Worm (Caenorhabditis elegans): ENCODE measurements around the gene wdr-46.
"Not testable (repeated sequence)": the region's sequence is repeated elsewhere in the genome, so short reads cannot be mapped to it uniquely, and the experiment has no call there.

The wdr-46 gene

DNA sequence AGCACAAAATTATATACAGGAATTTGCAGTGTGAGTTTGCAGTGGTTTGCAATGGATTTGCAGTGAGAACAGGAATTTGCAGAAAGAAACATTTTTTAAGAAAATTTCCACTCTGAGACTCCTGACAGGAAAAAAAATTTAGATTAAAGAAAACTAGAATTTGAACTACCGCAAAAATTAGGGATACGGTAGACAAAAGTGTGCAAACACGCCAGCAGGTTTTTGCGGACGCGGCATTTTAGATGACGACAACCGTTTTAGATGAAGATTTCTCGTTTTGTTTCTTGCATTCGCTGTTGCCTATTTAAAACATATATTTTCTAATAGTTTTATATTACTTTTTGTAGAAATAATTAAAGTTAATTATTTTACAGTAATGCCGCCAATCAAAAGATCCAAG lies at the start of gene wdr-46:
TSS of gene wdr-46 (plus strand) at position 375 of the 400 bp plus-strand sequence.
- TF ChIP-seq T23F11.4 (GFP tag; optimal IDR thresholded peaks at IDR 0.05) (no peak), ztf-16 (tag; optimal IDR thresholded peaks at IDR 0.05) (no peak), ceh-31 (tag; optimal IDR thresholded peaks at IDR 0.05) (peak; percentile 38), sox-4 (tag; optimal IDR thresholded peaks at IDR 0.05) (no peak), pha-4 (tag; optimal IDR thresholded peaks at IDR 0.05) (no peak), dve-1 (tag; optimal IDR thresholded peaks at IDR 0.05) (no peak), dmd-4 (tag; optimal IDR thresholded peaks at IDR 0.05; ENCODE audit: borderline replicate concordance) (no peak), ceh-45 (GFP tag; IDR thresholded peaks at IDR 0.05) (no peak), ceh-24 (tag; optimal IDR thresholded peaks at IDR 0.05) (no peak), mec-3 (tag; optimal IDR thresholded peaks at IDR 0.05; ENCODE audit: borderline replicate concordance) (no peak), lim-6 (tag; optimal IDR thresholded peaks at IDR 0.05) (no peak), ceh-18 (tag; optimal IDR thresholded peaks at IDR 0.05) (no peak), elt-2 (tag; optimal IDR thresholded peaks at IDR 0.05) (peak; percentile 44), unc-55 (GFP tag; optimal IDR thresholded peaks at IDR 0.05) (peak; percentile 38), ama-1 (optimal IDR thresholded peaks at IDR 0.05) (no peak), hlh-15 (tag; optimal IDR thresholded peaks at IDR 0.05) (no peak), ahr-1 (tag; optimal IDR thresholded peaks at IDR 0.05) (no peak), pat-9 (tag; optimal IDR thresholded peaks at IDR 0.05) (no peak), ceh-34 (tag; optimal IDR thresholded peaks at IDR 0.05) (no peak), pag-3 (tag; optimal IDR thresholded peaks at IDR 0.05; ENCODE audit: borderline replicate concordance) (no peak), zip-5 (tag; optimal IDR thresholded peaks at IDR 0.05) (no peak), eyg-1 (tag; optimal IDR thresholded peaks at IDR 0.05) (no peak), ets-4 (tag; optimal IDR thresholded peaks at IDR 0.05) (no peak), nfya-1 (tag; optimal IDR thresholded peaks at IDR 0.05) (peak; percentile 79), hlh-13 (GFP tag; optimal IDR thresholded peaks at IDR 0.05) (no peak), K02D7.2 (tag; optimal IDR thresholded peaks at IDR 0.05) (no peak), unc-42 (tag; optimal IDR thresholded peaks at IDR 0.05) (peak; percentile 43), hlh-30 (tag; optimal IDR thresholded peaks at IDR 0.05; ENCODE audit: insufficient read depth) (no peak), ceh-30 (tag; optimal IDR thresholded peaks at IDR 0.05) (peak; percentile 20), F13H6.1 (tag; optimal IDR thresholded peaks at IDR 0.05) (no peak), K09A11.1 (tag; optimal IDR thresholded peaks at IDR 0.05; ENCODE audit: insufficient read depth) (peak; percentile 9), pros-1 (tag; optimal IDR thresholded peaks at IDR 0.05) (no peak), nhr-11 (tag; optimal IDR thresholded peaks at IDR 0.05) (no peak), pax-1 (tag; optimal IDR thresholded peaks at IDR 0.05) (peak; percentile 42), fkh-6 (tag; optimal IDR thresholded peaks at IDR 0.05) (no peak), ceh-48 (tag; optimal IDR thresholded peaks at IDR 0.05) (no peak), ceh-6 (GFP tag; optimal IDR thresholded peaks at IDR 0.05) (no peak)

- not testable (repeated sequence) for TF ChIP-seq fax-1 (tag; optimal IDR thresholded peaks at IDR 0.05); hlh-30 (tag; optimal IDR thresholded peaks at IDR 0.05; ENCODE audit: insufficient read depth); fkh-6 (tag; optimal IDR thresholded peaks at IDR 0.05)
Measured at ce11 chrIV:12326932-12327331, 45.1 kb upstream of the wdr-46 start, which contains the start of gene F19B6.3. F19B6.3 (plus strand) TSS chrIV:12327232.

ce11 chrIV:12330840-12331359 lies 41.2 kb upstream of the wdr-46 start, which contains the start of gene ufd-1:
ufd-1 (minus strand) TSS chrIV:12330890.
- TF ChIP-seq sdc-2 (tag; optimal IDR thresholded peaks at IDR 0.05) (no peak), nhr-11 (tag; optimal IDR thresholded peaks at IDR 0.05) (no peak), unc-86 (tag; optimal IDR thresholded peaks at IDR 0.05) (no peak), C08G9.2 (tag; optimal IDR thresholded peaks at IDR 0.05) (no peak), ceh-48 (tag; optimal IDR thresholded peaks at IDR 0.05) (no peak), hlh-8 (tag; optimal IDR thresholded peaks at IDR 0.05) (no peak), sox-2 (GFP tag; IDR thresholded peaks at IDR 0.05) (no peak), ceh-22 (tag; optimal IDR thresholded peaks at IDR 0.05) (no peak), pha-4 (tag; optimal IDR thresholded peaks at IDR 0.05) (no peak), ahr-1 (tag; optimal IDR thresholded peaks at IDR 0.05) (no peak), Y22D7AL.16 (tag; optimal IDR thresholded peaks at IDR 0.05) (no peak), ceh-30 (tag; optimal IDR thresholded peaks at IDR 0.05) (no peak), ceh-9 (tag; optimal IDR thresholded peaks at IDR 0.05) (no peak), ztf-16 (tag; optimal IDR thresholded peaks at IDR 0.05) (no peak), ceh-18 (tag; optimal IDR thresholded peaks at IDR 0.05) (no peak), T23F11.4 (GFP tag; optimal IDR thresholded peaks at IDR 0.05) (no peak), hlh-6 (tag; optimal IDR thresholded peaks at IDR 0.05) (no peak), sox-4 (tag; optimal IDR thresholded peaks at IDR 0.05) (no peak)
